Worm (Caenorhabditis elegans) whole organism, L4 larva: ENCODE results near the gene F11C1.10.

ENCODE experiments used
- R02D3.7 ChIP-seq: fragments of 150-350 bp; sonication (generic microtip); optimal IDR thresholded peaks from 3 replicates; lab custom pipeline; 2014; ENCODE audit warnings: missing biosample characterization, missing genetic modification characterization
- egl-43 ChIP-seq: fragments of 200-800 bp; sonication (Bioruptor generic); IDR thresholded peaks from 2 replicates; pipeline ENCODE4 v1.3.6; 2022; ENCODE audit warnings: missing genetic modification reagents, missing genetic modification characterization, missing compliant biosample characterization

- TF ChIP-seq R02D3.7 (tag; lab: Kevin White, UChicago) = no peak
- TF ChIP-seq egl-43 = no peak
Measured at ce11 chrX:13006734-13007133, 29.9 kb downstream of the F11C1.10 start.
